Worm (Caenorhabditis elegans) whole organism, L4 larva: ENCODE data around the gene srxa-11.
A peak's percentile ranks its signal among the peaks of the same experiment; 100 is the strongest.

ENCODE experiments used
- F10B5.3 ChIP-seq: sonication (generic microtip); optimal IDR thresholded peaks from 2 replicates; lab custom pipeline; 2016; ENCODE audit warnings: mild to moderate bottlenecking, missing genetic modification characterization, missing compliant biosample characterization
- F37D6.2 ChIP-seq: sonication (generic microtip); optimal IDR thresholded peaks from 2 replicates; lab custom pipeline; 2016; ENCODE audit warnings: mild to moderate bottlenecking, missing genetic modification characterization, missing compliant biosample characterization
- F49E8.2 ChIP-seq: sonication (generic microtip); optimal IDR thresholded peaks from 2 replicates; lab custom pipeline; 2016; ENCODE audit warnings: missing compliant biosample characterization, mild to moderate bottlenecking, missing genetic modification characterization, borderline replicate concordance
- R02D3.7 ChIP-seq: fragments of 150-350 bp; sonication (generic microtip); optimal IDR thresholded peaks from 3 replicates; lab custom pipeline; 2014; ENCODE audit warnings: missing biosample characterization, missing genetic modification characterization
- T26A8.4 ChIP-seq: fragments of 200-800 bp; sonication (Bioruptor generic); IDR thresholded peaks from 2 replicates; pipeline ENCODE4 v1.3.6; 2022; ENCODE audit warnings: missing genetic modification characterization, missing compliant biosample characterization
- Y105C5A.15 ChIP-seq: fragments of 200-800 bp; sonication (Bioruptor generic); IDR thresholded peaks from 2 replicates; pipeline ENCODE4 v1.3.6; 2022; ENCODE audit warnings: missing genetic modification characterization, missing compliant biosample characterization
- Y48G9A.11 ChIP-seq: fragments of 200-800 bp; sonication (Bioruptor generic); IDR thresholded peaks from 2 replicates; pipeline ENCODE4 v1.3.6; 2022; ENCODE audit warnings: missing genetic modification reagents, missing genetic modification characterization, missing compliant biosample characterization
- Y75B8A.6 ChIP-seq: fragments of 200-800 bp; sonication (Bioruptor generic); IDR thresholded peaks from 2 replicates; pipeline ENCODE4 v1.3.6; 2022; ENCODE audit warnings: missing genetic modification reagents, missing genetic modification characterization, missing compliant biosample characterization
- aly-2 ChIP-seq: sonication (generic microtip); optimal IDR thresholded peaks from 2 replicates; lab custom pipeline; 2018; ENCODE audit warnings: missing biosample characterization, missing genetic modification characterization
- ama-1 ChIP-seq: fragments of 150-350 bp; optimal IDR thresholded peaks from 2 replicates; lab custom pipeline; 2014; ENCODE audit warnings: inconsistent platforms, mixed read lengths
- ceh-82 ChIP-seq: sonication (generic microtip); optimal IDR thresholded peaks from 2 replicates; lab custom pipeline; 2017; ENCODE audit warnings: missing biosample characterization, missing genetic modification characterization
- ces-1 ChIP-seq: fragments of 150-350 bp; sonication (generic microtip); optimal IDR thresholded peaks from 4 replicates; lab custom pipeline; 2014; ENCODE audit warnings: missing biosample characterization, missing genetic modification reagents, missing genetic modification characterization
- daf-12 ChIP-seq: fragments of 150-350 bp; optimal IDR thresholded peaks from 2 replicates; lab custom pipeline; 2014; ENCODE audit warnings: missing biosample characterization, missing genetic modification reagents, missing genetic modification characterization
- daf-16 ChIP-seq, 3 experiments: sonication (generic microtip); optimal IDR thresholded peaks; 2 replicates each; lab custom pipeline; 2016 to 2017; ENCODE audit warnings: missing genetic modification characterization in 3 of 3, missing genetic modification reagents in 3 of 3, mild to moderate bottlenecking in 2 of 3, missing compliant biosample characterization in 2 of 3, missing biosample characterization in 1 of 3, moderate library complexity in 1 of 3
- daf-19 ChIP-seq: fragments of 200-800 bp; sonication (Bioruptor generic); conservative IDR thresholded peaks from 2 replicates; pipeline ENCODE4 v1.3.6; 2022; ENCODE audit warnings: missing genetic modification characterization, missing compliant biosample characterization
- daf-8 ChIP-seq: fragments of 200-800 bp; sonication (Bioruptor generic); IDR thresholded peaks from 2 replicates; pipeline ENCODE4 v1.3.6; 2022; ENCODE audit warnings: missing genetic modification characterization, missing compliant biosample characterization
- dmd-9 ChIP-seq: fragments of 200-800 bp; sonication (Bioruptor generic); IDR thresholded peaks from 2 replicates; pipeline ENCODE4 v1.3.6; 2022; ENCODE audit warnings: missing genetic modification reagents, missing genetic modification characterization, missing compliant biosample characterization
- dpl-1 ChIP-seq: fragments of 150-350 bp; optimal IDR thresholded peaks from 2 replicates; lab custom pipeline; 2014; ENCODE audit warnings: missing biosample characterization, missing genetic modification reagents, missing genetic modification characterization
- egl-27 ChIP-seq: sonication (generic microtip); optimal IDR thresholded peaks from 3 replicates; lab custom pipeline; 2017; ENCODE audit warnings: missing biosample characterization, missing genetic modification reagents, missing genetic modification characterization
- hlh-30 ChIP-seq: sonication (generic microtip); optimal IDR thresholded peaks from 2 replicates; lab custom pipeline; 2017; ENCODE audit warnings: antibody characterized with exemption, mild to moderate bottlenecking, missing genetic modification characterization, missing compliant biosample characterization; ENCODE audit not compliant: insufficient read depth
- jun-1 ChIP-seq: fragments of 150-350 bp; optimal IDR thresholded peaks from 2 replicates; lab custom pipeline; 2014; ENCODE audit warnings: missing biosample characterization, missing genetic modification reagents, missing genetic modification characterization
- lin-1 ChIP-seq: fragments of 200-800 bp; sonication (Bioruptor generic); IDR thresholded peaks from 2 replicates; pipeline ENCODE4 v1.3.6; 2022; ENCODE audit warnings: missing genetic modification reagents, missing genetic modification characterization, missing compliant biosample characterization
- lin-15B ChIP-seq: fragments of 150-350 bp; sonication (generic microtip); optimal IDR thresholded peaks from 3 replicates; lab custom pipeline; 2014; ENCODE audit warnings: missing biosample characterization, missing genetic modification characterization
- madf-5 ChIP-seq, 2 experiments: fragments of 200-800 bp; sonication (Bioruptor generic); IDR thresholded peaks; 2 replicates each; pipeline ENCODE4 v1.3.6; 2022; ENCODE audit warnings: missing compliant biosample characterization in 2 of 2, missing genetic modification characterization in 2 of 2
- madf-9 ChIP-seq: fragments of 200-800 bp; sonication (Bioruptor generic); conservative IDR thresholded peaks from 2 replicates; pipeline ENCODE4 v1.3.6; 2022; ENCODE audit warnings: missing genetic modification reagents, missing genetic modification characterization, missing compliant biosample characterization
- mdl-1 ChIP-seq, 2 experiments: fragments of 150-350 bp in 1 of 2; sonication (generic microtip) in 1 of 2; optimal IDR thresholded peaks; 2 replicates each; lab custom pipeline; 2014 to 2017; ENCODE audit warnings: missing biosample characterization in 2 of 2, missing genetic modification characterization in 2 of 2
- mdt-29 ChIP-seq: fragments of 200-800 bp; sonication (Bioruptor generic); IDR thresholded peaks from 2 replicates; pipeline ENCODE4 v1.3.6; 2022; ENCODE audit warnings: missing genetic modification reagents, missing genetic modification characterization, missing compliant biosample characterization
- mxl-2 ChIP-seq: fragments of 200-800 bp; sonication (Bioruptor generic); conservative IDR thresholded peaks from 2 replicates; pipeline ENCODE4 v1.3.6; 2022; ENCODE audit warnings: missing genetic modification reagents, missing genetic modification characterization, missing compliant biosample characterization
- nhr-10 ChIP-seq: fragments of 150-350 bp; optimal IDR thresholded peaks from 2 replicates; lab custom pipeline; 2014; ENCODE audit warnings: missing biosample characterization, missing genetic modification characterization
- nhr-111 ChIP-seq: fragments of 200-800 bp; sonication (Bioruptor generic); optimal IDR thresholded peaks from 2 replicates; lab custom pipeline; 2018; ENCODE audit warnings: mild to moderate bottlenecking, missing genetic modification characterization, missing compliant biosample characterization
- nhr-237 ChIP-seq: sonication (generic microtip); optimal IDR thresholded peaks from 2 replicates; lab custom pipeline; 2017; ENCODE audit warnings: missing biosample characterization, missing genetic modification characterization
- nhr-25 ChIP-seq: sonication (generic microtip); optimal IDR thresholded peaks from 2 replicates; lab custom pipeline; 2017; ENCODE audit warnings: missing genetic modification characterization, mild to moderate bottlenecking, missing compliant biosample characterization, antibody characterized with exemption, moderate library complexity, borderline replicate concordance; ENCODE audit not compliant: insufficient read depth
- nhr-28 ChIP-seq: fragments of 150-350 bp; optimal IDR thresholded peaks from 2 replicates; lab custom pipeline; 2014; ENCODE audit warnings: missing biosample characterization, missing genetic modification characterization
- nhr-41 ChIP-seq: fragments of 200-800 bp; sonication (Bioruptor generic); IDR thresholded peaks from 2 replicates; pipeline ENCODE4 v1.3.6; 2022; ENCODE audit warnings: missing genetic modification reagents, missing genetic modification characterization, missing compliant biosample characterization
- nhr-76 ChIP-seq: fragments of 150-350 bp; optimal IDR thresholded peaks from 2 replicates; lab custom pipeline; 2014; ENCODE audit warnings: missing biosample characterization, missing genetic modification characterization
- pqm-1 ChIP-seq: sonication (generic microtip); optimal IDR thresholded peaks from 2 replicates; lab custom pipeline; 2017; ENCODE audit warnings: missing biosample characterization, missing genetic modification characterization
- saeg-2 ChIP-seq: fragments of 200-800 bp; sonication (Bioruptor generic); IDR thresholded peaks from 2 replicates; pipeline ENCODE4 v1.3.6; 2022; ENCODE audit warnings: missing genetic modification reagents, missing genetic modification characterization, missing compliant biosample characterization
- set-16 ChIP-seq: fragments of 200-800 bp; sonication (Bioruptor generic); IDR thresholded peaks from 2 replicates; pipeline ENCODE4 v1.3.6; 2022; ENCODE audit warnings: missing genetic modification reagents, missing genetic modification characterization, missing compliant biosample characterization
- skn-1 ChIP-seq: fragments of 150-350 bp; optimal IDR thresholded peaks from 2 replicates; lab custom pipeline; 2014; ENCODE audit warnings: missing biosample characterization, missing genetic modification characterization
- snpc-1.2 ChIP-seq: fragments of 200-800 bp; sonication (Bioruptor generic); IDR thresholded peaks from 2 replicates; pipeline ENCODE4 v1.3.6; 2022; ENCODE audit warnings: missing genetic modification reagents, missing genetic modification characterization, missing compliant biosample characterization
- snpc-4 ChIP-seq: fragments of 150-350 bp; optimal IDR thresholded peaks from 2 replicates; lab custom pipeline; 2014; ENCODE audit warnings: missing biosample characterization, missing genetic modification characterization
- spr-1 ChIP-seq: sonication (generic microtip); optimal IDR thresholded peaks from 2 replicates; lab custom pipeline; 2016; ENCODE audit warnings: mild to moderate bottlenecking, missing genetic modification characterization, missing compliant biosample characterization
- tag-97 ChIP-seq: fragments of 200-800 bp; sonication (Bioruptor generic); IDR thresholded peaks from 2 replicates; pipeline ENCODE4 v1.3.6; 2022; ENCODE audit warnings: missing genetic modification characterization, missing compliant biosample characterization
- unc-130 ChIP-seq: sonication (generic microtip); optimal IDR thresholded peaks from 2 replicates; lab custom pipeline; 2016; ENCODE audit warnings: missing genetic modification reagents, missing genetic modification characterization, missing compliant biosample characterization
- unc-39 ChIP-seq: sonication (generic microtip); optimal IDR thresholded peaks from 2 replicates; lab custom pipeline; 2017; ENCODE audit warnings: missing biosample characterization, missing genetic modification characterization
- unc-62 ChIP-seq, 3 experiments: fragments of 150-350 bp in 1 of 3; sonication (generic microtip); optimal IDR thresholded peaks in 2 of 3; peaks in 1 of 3; 1 replicate in 1 of 3; 2 replicates in 2 of 3; lab custom pipeline; 2014 to 2017; ENCODE audit warnings: missing biosample characterization in 3 of 3, missing genetic modification characterization in 3 of 3, missing genetic modification reagents in 3 of 3, missing genotype in 1 of 3
- zag-1 ChIP-seq: fragments of 150-350 bp; optimal IDR thresholded peaks from 2 replicates; lab custom pipeline; 2014; ENCODE audit warnings: missing biosample characterization, missing genetic modification characterization
- zip-2 ChIP-seq: fragments of 150-350 bp; optimal IDR thresholded peaks from 2 replicates; lab custom pipeline; 2014; ENCODE audit warnings: missing biosample characterization, missing genetic modification characterization
- ztf-7 ChIP-seq: fragments of 150-350 bp; optimal IDR thresholded peaks from 2 replicates; lab custom pipeline; 2014; ENCODE audit warnings: missing biosample characterization, missing genetic modification characterization

Gene srxa-11

ce11 chrV:13879241-13879640 lies 44.7 kb upstream of the srxa-11 start, which contains the start of gene lbp-7 (continued):
- TF ChIP-seq set-16 (GFP tag; lab: Robert Waterston, UW), result no peak
- TF ChIP-seq ceh-82 (tag; lab: Kevin White, UChicago), result no peak
- TF ChIP-seq zag-1 (tag; lab: Kevin White, UChicago), result no peak
- no peak for TF ChIP-seq spr-1 (tag; lab: Kevin White, UChicago)
- no peak for TF ChIP-seq Y48G9A.11 (GFP tag; lab: Robert Waterston, UW)
- TF ChIP-seq dmd-9 (GFP tag; lab: Robert Waterston, UW), result no peak
- no peak for TF ChIP-seq F37D6.2 (tag; lab: Kevin White, UChicago)
- TF ChIP-seq mdt-29, result no peak
- no peak for TF ChIP-seq dpl-1 (GFP tag; lab: Kevin White, UChicago)
- TF ChIP-seq Y75B8A.6, result no peak
- TF ChIP-seq unc-130 (GFP tag; lab: Kevin White, UChicago), result no peak
- TF ChIP-seq daf-16 (GFP tag; optimal IDR thresholded peaks at IDR 0.05; lab: Kevin White, UChicago), result no peak
- peak; percentile 79 for TF ChIP-seq daf-16 (tag; optimal IDR thresholded peaks at IDR 0.05; lab: Kevin White, UChicago)
- TF ChIP-seq snpc-4, result no peak
- no peak for TF ChIP-seq nhr-111 (GFP tag; lab: Kevin White, UChicago)
- TF ChIP-seq daf-19 (GFP tag; lab: Robert Waterston, UW), result no peak
- TF ChIP-seq unc-39 (tag; lab: Kevin White, UChicago), result no peak
- TF ChIP-seq nhr-41 (GFP tag; lab: Robert Waterston, UW), result no peak
- no peak for TF ChIP-seq madf-9 (GFP tag; lab: Robert Waterston, UW)
- no peak for TF ChIP-seq daf-12 (tag; lab: Kevin White, UChicago)
- no peak for TF ChIP-seq F49E8.2 (tag; lab: Kevin White, UChicago)
- TF ChIP-seq ces-1 (GFP tag; lab: Kevin White, UChicago), result no peak
- no peak for TF ChIP-seq saeg-2 (GFP tag; lab: Robert Waterston, UW)
- TF ChIP-seq madf-5 (GFP tag; IDR thresholded peaks at IDR 0.05; lab: Robert Waterston, UW), result no peak
- no peak for TF ChIP-seq Y105C5A.15 (GFP tag; lab: Robert Waterston, UW)
- TF ChIP-seq pqm-1 (tag; lab: Kevin White, UChicago), result peak; percentile 70
- no peak for TF ChIP-seq skn-1
- no peak for TF ChIP-seq F10B5.3 (tag; lab: Kevin White, UChicago)
- TF ChIP-seq nhr-76, result no peak
- no peak for TF ChIP-seq lin-1
- TF ChIP-seq T26A8.4, result no peak
- TF ChIP-seq nhr-10 (tag; lab: Kevin White, UChicago), result no peak
- TF ChIP-seq R02D3.7 (tag; lab: Kevin White, UChicago), result no peak
- no peak for TF ChIP-seq ama-1 (lab: Kevin White, UChicago)
- TF ChIP-seq snpc-1.2 (GFP tag; lab: Robert Waterston, UW), result no peak
- TF ChIP-seq daf-8, result no peak
- TF ChIP-seq jun-1 (tag; lab: Kevin White, UChicago), result no peak
- no peak for TF ChIP-seq ztf-7
- no peak for TF ChIP-seq tag-97 (GFP tag; lab: Robert Waterston, UW)
- no peak for TF ChIP-seq hlh-30 (tag; lab: Kevin White, UChicago)
- peak in 1 of 2 experiments; percentile 39 for TF ChIP-seq unc-62 (GFP tag; optimal IDR thresholded peaks at IDR 0.05 in 1 of 2; lab: Kevin White, UChicago)
- no peak for TF ChIP-seq unc-62 (tag; optimal IDR thresholded peaks at IDR 0.05; lab: Kevin White, UChicago)
- TF ChIP-seq aly-2 (tag; lab: Kevin White, UChicago), result no peak
- no peak for TF ChIP-seq egl-27 (tag; lab: Kevin White, UChicago)
- TF ChIP-seq nhr-237 (tag; lab: Kevin White, UChicago), result no peak
- no peak for TF ChIP-seq lin-15B
- TF ChIP-seq nhr-25, result no peak
- TF ChIP-seq nhr-28 (tag; lab: Kevin White, UChicago), result peak; percentile 63
- TF ChIP-seq zip-2, result no peak
- no peak for TF ChIP-seq mxl-2 (GFP tag; lab: Robert Waterston, UW)
- no peak for TF ChIP-seq mdl-1 (tag; optimal IDR thresholded peaks at IDR 0.05; lab: Kevin White, UChicago)
